In genomic region chr2L:2202018-2202852, dm6 we compare ENCODE assay signal across 1 fruit fly cellular context.
TF ChIP-seq lines count a peak whose summit lies in the region.

No protein-coding gene starts in this region.

TF ChIP-seq in whole organism, embryonic, 481 proteins besides CTCF, POLR2A, EP300 and RAD21 (continued from another document and continues in another):
- TF ChIP-seq sc (optimal IDR thresholded peaks at IDR 0.05; lab: Kevin White, UChicago) (no peak), sc (GFP tag; optimal IDR thresholded peaks at IDR 0.05; lab: Kevin White, UChicago) (peak; percentile 100), ap (GFP tag; IDR thresholded peaks at IDR 0.05; lab: Robert Waterston, UW) (peak; percentile 99), Max (GFP tag; optimal IDR thresholded peaks at IDR 0.05; lab: Kevin White, UChicago) (peak; percentile 98), ranshi (GFP tag; IDR thresholded peaks at IDR 0.05; lab: Robert Waterston, UW) (peak; percentile 98), wdn (GFP tag; IDR thresholded peaks at IDR 0.05; lab: Robert Waterston, UW) (peak; percentile 84; the same call in 1 of the 2 replicates), CG13123 (GFP tag; optimal IDR thresholded peaks at IDR 0.05; lab: Kevin White, UChicago) (peak; percentile 98), CG12659 (GFP tag; optimal IDR thresholded peaks at IDR 0.05; lab: Kevin White, UChicago) (peak; percentile 97), sob (GFP tag; IDR thresholded peaks at IDR 0.05; lab: Robert Waterston, UW) (peak; percentile 95), CG16813 (GFP tag; IDR thresholded peaks at IDR 0.05; lab: Robert Waterston, UW; ENCODE audit: partially characterized antibody) (peak; percentile 76), CG31441 (GFP tag; IDR thresholded peaks at IDR 0.05; lab: Robert Waterston, UW) (peak; percentile 99), pnt (GFP tag; optimal IDR thresholded peaks at IDR 0.05; lab: Kevin White, UChicago) (peak; percentile 98), CG14965 (GFP tag; optimal IDR thresholded peaks at IDR 0.05; lab: Kevin White, UChicago; ENCODE audit: borderline replicate concordance) (peak; percentile 85), Nf-YC (tag; optimal IDR thresholded peaks at IDR 0.05; lab: Kevin White, UChicago) (peak; percentile 74), CG32772 (GFP tag; IDR thresholded peaks at IDR 0.05; lab: Robert Waterston, UW) (peak; percentile 99), unc-4 (GFP tag; IDR thresholded peaks at IDR 0.05; lab: Robert Waterston, UW; ENCODE audit: partially characterized antibody) (no peak), CG4328 (GFP tag; optimal IDR thresholded peaks at IDR 0.05; lab: Kevin White, UChicago) (peak; percentile 89), CG6689 (GFP tag; IDR thresholded peaks at IDR 0.05; lab: Robert Waterston, UW) (peak; percentile 99), Sry-δ (GFP tag; optimal IDR thresholded peaks at IDR 0.05; lab: Kevin White, UChicago) (peak; percentile 74), Deaf1 (tag; optimal IDR thresholded peaks at IDR 0.05; lab: Kevin White, UChicago) (peak; percentile 80), gce (GFP tag; IDR thresholded peaks at IDR 0.05; lab: Robert Waterston, UW) (peak; percentile 100), wek (GFP tag; optimal IDR thresholded peaks at IDR 0.05; lab: Kevin White, UChicago) (peak; percentile 94), knrl (GFP tag; IDR thresholded peaks at IDR 0.05; lab: Robert Waterston, UW; ENCODE audit: partially characterized antibody) (peak; percentile 70; the same call in 2 of the 3 replicates), vfl (GFP tag; optimal IDR thresholded peaks at IDR 0.05; lab: Kevin White, UChicago) (peak; percentile 88), Nf-YA (GFP tag; IDR thresholded peaks at IDR 0.05; lab: Robert Waterston, UW) (peak; percentile 99), nerfin-2 (GFP tag; IDR thresholded peaks at IDR 0.05; lab: Robert Waterston, UW; ENCODE audit: partially characterized antibody) (peak; percentile 83), YL-1 (GFP tag; optimal IDR thresholded peaks at IDR 0.05; lab: Kevin White, UChicago) (peak; percentile 94), sima (GFP tag; optimal IDR thresholded peaks at IDR 0.05; lab: Kevin White, UChicago) (peak; percentile 90), zen2 (GFP tag; IDR thresholded peaks at IDR 0.05; lab: Robert Waterston, UW; ENCODE audit: partially characterized antibody) (peak; percentile 66), trh (GFP tag; optimal IDR thresholded peaks at IDR 0.05; lab: Kevin White, UChicago) (peak; percentile 97), HLH54F (GFP tag; optimal IDR thresholded peaks at IDR 0.05; lab: Kevin White, UChicago) (peak; percentile 89), CG12219 (GFP tag; optimal IDR thresholded peaks at IDR 0.05; lab: Kevin White, UChicago) (peak; percentile 99), Lhr (GFP tag; optimal IDR thresholded peaks at IDR 0.05; lab: Kevin White, UChicago) (peak; percentile 99), CG18262 (tag; optimal IDR thresholded peaks at IDR 0.05; lab: Kevin White, UChicago) (peak; percentile 100), CG2875 (GFP tag; optimal IDR thresholded peaks at IDR 0.05; lab: Kevin White, UChicago) (peak; percentile 100), Atf-2 (GFP tag; optimal IDR thresholded peaks at IDR 0.05; lab: Kevin White, UChicago) (peak; percentile 98), pros (GFP tag; optimal IDR thresholded peaks at IDR 0.05; lab: Kevin White, UChicago) (peak; percentile 77), CG12071 (GFP tag; optimal IDR thresholded peaks at IDR 0.05; lab: Kevin White, UChicago) (peak; percentile 97), twi (tag; optimal IDR thresholded peaks at IDR 0.05; lab: Kevin White, UChicago) (peak; percentile 97), dysf (GFP tag; IDR thresholded peaks at IDR 0.05; lab: Robert Waterston, UW) (peak; percentile 96), bcd (GFP tag; optimal IDR thresholded peaks at IDR 0.05; lab: Kevin White, UChicago) (peak; percentile 97), H2.0 (GFP tag; IDR thresholded peaks at IDR 0.05; lab: Robert Waterston, UW) (peak; percentile 99), CG10321 (GFP tag; IDR thresholded peaks at IDR 0.05; lab: Robert Waterston, UW) (peak; percentile 83), Blimp-1 (GFP tag; optimal IDR thresholded peaks at IDR 0.05; lab: Kevin White, UChicago) (peak; percentile 99), Hr3 (GFP tag; optimal IDR thresholded peaks at IDR 0.05; lab: Kevin White, UChicago) (peak; percentile 98), Doc2 (GFP tag; IDR thresholded peaks at IDR 0.05; lab: Robert Waterston, UW) (peak; percentile 86), run (tag; optimal IDR thresholded peaks at IDR 0.05; lab: Kevin White, UChicago) (peak; percentile 98), CG11456 (GFP tag; IDR thresholded peaks at IDR 0.05; lab: Robert Waterston, UW) (peak; percentile 89), Kr (GFP tag; optimal IDR thresholded peaks at IDR 0.05; lab: Kevin White, UChicago) (peak; percentile 89), Dref (GFP tag; IDR thresholded peaks at IDR 0.05; lab: Robert Waterston, UW) (no peak), Opbp (GFP tag; IDR thresholded peaks at IDR 0.05; lab: Robert Waterston, UW; ENCODE audit: partially characterized antibody) (peak; percentile 64; the same call in 2 of the 3 replicates), vvl (GFP tag; IDR thresholded peaks at IDR 0.05; lab: Robert Waterston, UW) (peak; percentile 100), bowl (GFP tag; IDR thresholded peaks at IDR 0.05; lab: Robert Waterston, UW) (peak; percentile 95), CG13775 (GFP tag; optimal IDR thresholded peaks at IDR 0.05; lab: Kevin White, UChicago) (peak; percentile 97), CG32532 (GFP tag; IDR thresholded peaks at IDR 0.05; lab: Robert Waterston, UW) (peak; percentile 85), Taf1 (GFP tag; IDR thresholded peaks at IDR 0.05; lab: Robert Waterston, UW) (peak; percentile 80), Fer1 (GFP tag; optimal IDR thresholded peaks at IDR 0.05; lab: Kevin White, UChicago) (peak; percentile 92), CG18011 (GFP tag; optimal IDR thresholded peaks at IDR 0.05; lab: Kevin White, UChicago) (peak; percentile 78), gsb (GFP tag; IDR thresholded peaks at IDR 0.05; lab: Robert Waterston, UW) (peak; percentile 79), CG9932 (GFP tag; IDR thresholded peaks at IDR 0.05; lab: Robert Waterston, UW) (no peak), CG4854 (GFP tag; optimal IDR thresholded peaks at IDR 0.05; lab: Kevin White, UChicago) (peak; percentile 96), toy (GFP tag; IDR thresholded peaks at IDR 0.05; lab: Robert Waterston, UW) (peak; percentile 92), Atf6 (GFP tag; IDR thresholded peaks at IDR 0.05; lab: Robert Waterston, UW) (peak; percentile 92), yki (optimal IDR thresholded peaks at IDR 0.05; lab: Kevin White, UChicago) (peak; percentile 62), Hmx (GFP tag; optimal IDR thresholded peaks at IDR 0.05; lab: Kevin White, UChicago) (peak; percentile 73), Antp (GFP tag; optimal IDR thresholded peaks at IDR 0.05; lab: Kevin White, UChicago) (peak; percentile 97), shn (GFP tag; optimal IDR thresholded peaks at IDR 0.05; lab: Kevin White, UChicago) (peak; percentile 95), Aef1 (GFP tag; IDR thresholded peaks at IDR 0.05; lab: Robert Waterston, UW) (peak; percentile 95), prd (optimal IDR thresholded peaks at IDR 0.05; lab: Kevin White, UChicago) (no peak), prd (GFP tag; IDR thresholded peaks at IDR 0.05; lab: Robert Waterston, UW) (peak; percentile 99), oc (tag; optimal IDR thresholded peaks at IDR 0.05; lab: Kevin White, UChicago) (peak; percentile 100), NK7.1 (GFP tag; optimal IDR thresholded peaks at IDR 0.05; lab: Kevin White, UChicago) (peak; percentile 96), ind (GFP tag; optimal IDR thresholded peaks at IDR 0.05; lab: Kevin White, UChicago) (peak; percentile 97), CG13287 (GFP tag; IDR thresholded peaks at IDR 0.05; lab: Robert Waterston, UW; ENCODE audit: partially characterized antibody) (no peak), CG17328 (GFP tag; IDR thresholded peaks at IDR 0.05; lab: Robert Waterston, UW) (peak; percentile 100), dimm (GFP tag; IDR thresholded peaks at IDR 0.05; lab: Robert Waterston, UW) (peak; percentile 99), salm (tag; optimal IDR thresholded peaks at IDR 0.05; lab: Kevin White, UChicago) (peak; percentile 99), otp (GFP tag; IDR thresholded peaks at IDR 0.05; lab: Robert Waterston, UW) (peak; percentile 99), ken (GFP tag; IDR thresholded peaks at IDR 0.05; lab: Robert Waterston, UW) (peak; percentile 99), MBD-R2 (GFP tag; IDR thresholded peaks at IDR 0.05; lab: Robert Waterston, UW) (peak; percentile 81), CG15696 (tag; optimal IDR thresholded peaks at IDR 0.05; lab: Kevin White, UChicago) (peak; percentile 99), her (GFP tag; optimal IDR thresholded peaks at IDR 0.05; lab: Kevin White, UChicago) (peak; percentile 92), br (optimal IDR thresholded peaks at IDR 0.05; lab: Kevin White, UChicago) (no peak), CG10147 (GFP tag; optimal IDR thresholded peaks at IDR 0.05; lab: Kevin White, UChicago) (peak; percentile 93), CG8765 (GFP tag; IDR thresholded peaks at IDR 0.05; lab: Robert Waterston, UW) (peak; percentile 99), CG34224 (GFP tag; IDR thresholded peaks at IDR 0.05; lab: Robert Waterston, UW; ENCODE audit: partially characterized antibody) (no peak), CG4424 (GFP tag; optimal IDR thresholded peaks at IDR 0.05; lab: Kevin White, UChicago) (peak; percentile 99), CG16779 (GFP tag; IDR thresholded peaks at IDR 0.05; lab: Robert Waterston, UW) (0 out of 2 replicates have a peak, but pooled peaks have one; percentile 35), CG6765 (GFP tag; optimal IDR thresholded peaks at IDR 0.05; lab: Kevin White, UChicago) (no peak), CG4617 (GFP tag; optimal IDR thresholded peaks at IDR 0.05; lab: Kevin White, UChicago; ENCODE audit: borderline replicate concordance) (peak; percentile 98), Scr (GFP tag; IDR thresholded peaks at IDR 0.05; lab: Robert Waterston, UW; ENCODE audit: partially characterized antibody) (peak; percentile 55; the same call in 1 of the 2 replicates), CG3407 (GFP tag; optimal IDR thresholded peaks at IDR 0.05; lab: Kevin White, UChicago) (peak; percentile 99), CG1647 (GFP tag; optimal IDR thresholded peaks at IDR 0.05; lab: Kevin White, UChicago) (peak; percentile 96), Ssrp (tag; optimal IDR thresholded peaks at IDR 0.05; lab: Kevin White, UChicago) (peak; percentile 99), danr (GFP tag; IDR thresholded peaks at IDR 0.05; lab: Robert Waterston, UW) (peak; percentile 96), lola (GFP tag; optimal IDR thresholded peaks at IDR 0.05; lab: Kevin White, UChicago) (peak in 1 of 3 experiments; percentile 100), crol (GFP tag; IDR thresholded peaks at IDR 0.05; lab: Robert Waterston, UW) (peak; percentile 98), Ets97D (GFP tag; optimal IDR thresholded peaks at IDR 0.05; lab: Kevin White, UChicago) (peak; percentile 92), CG2129 (GFP tag; IDR thresholded peaks at IDR 0.05; lab: Robert Waterston, UW; ENCODE audit: partially characterized antibody) (0 out of 2 replicates have a peak, but pooled peaks have one; percentile 33), NC2β (GFP tag; optimal IDR thresholded peaks at IDR 0.05; lab: Kevin White, UChicago) (peak; percentile 99), tll (GFP tag; optimal IDR thresholded peaks at IDR 0.05; lab: Kevin White, UChicago) (peak in 1 of 2 experiments; percentile 90), z (GFP tag; IDR thresholded peaks at IDR 0.05; lab: Robert Waterston, UW) (peak; percentile 87), en (GFP tag; optimal IDR thresholded peaks at IDR 0.05; lab: Kevin White, UChicago) (peak; percentile 97), al (GFP tag; IDR thresholded peaks at IDR 0.05; lab: Robert Waterston, UW) (peak; percentile 60), CG18619 (GFP tag; optimal IDR thresholded peaks at IDR 0.05; lab: Kevin White, UChicago) (peak; percentile 95), lmd (GFP tag; IDR thresholded peaks at IDR 0.05; lab: Robert Waterston, UW) (peak; percentile 98), wor (GFP tag; IDR thresholded peaks at IDR 0.05; lab: Robert Waterston, UW) (peak; percentile 99), CG34422 (GFP tag; IDR thresholded peaks at IDR 0.05; lab: Robert Waterston, UW) (peak; percentile 99), CG11093 (GFP tag; IDR thresholded peaks at IDR 0.05; lab: Robert Waterston, UW) (peak; percentile 99), CG4404 (GFP tag; IDR thresholded peaks at IDR 0.05; lab: Robert Waterston, UW) (peak; percentile 99), tx (GFP tag; optimal IDR thresholded peaks at IDR 0.05; lab: Kevin White, UChicago) (peak; percentile 97), CG32767 (GFP tag; IDR thresholded peaks at IDR 0.05; lab: Robert Waterston, UW) (peak; percentile 99), CG4707 (GFP tag; optimal IDR thresholded peaks at IDR 0.05; lab: Kevin White, UChicago) (peak; percentile 98), row (GFP tag; IDR thresholded peaks at IDR 0.05; lab: Robert Waterston, UW) (peak; percentile 98), sr (GFP tag; IDR thresholded peaks at IDR 0.05; lab: Robert Waterston, UW) (peak; percentile 95), fru (optimal IDR thresholded peaks at IDR 0.05; lab: Kevin White, UChicago) (no peak), CG30431 (GFP tag; optimal IDR thresholded peaks at IDR 0.05; lab: Kevin White, UChicago) (peak; percentile 97), da (GFP tag; optimal IDR thresholded peaks at IDR 0.05; lab: Kevin White, UChicago) (peak; percentile 95), CG5180 (GFP tag; optimal IDR thresholded peaks at IDR 0.05; lab: Kevin White, UChicago) (peak; percentile 91), CG14860 (GFP tag; IDR thresholded peaks at IDR 0.05; lab: Robert Waterston, UW; ENCODE audit: partially characterized antibody) (peak; percentile 85), mld (GFP tag; IDR thresholded peaks at IDR 0.05; lab: Robert Waterston, UW; ENCODE audit: partially characterized antibody) (peak; percentile 72; the same call in 2 of the 3 replicates), sna (GFP tag; IDR thresholded peaks at IDR 0.05; lab: Robert Waterston, UW; ENCODE audit: partially characterized antibody) (peak; percentile 80), CG1529 (GFP tag; optimal IDR thresholded peaks at IDR 0.05; lab: Kevin White, UChicago) (peak; percentile 100), ewg (GFP tag; optimal IDR thresholded peaks at IDR 0.05; lab: Kevin White, UChicago) (peak; percentile 99), ems (GFP tag; optimal IDR thresholded peaks at IDR 0.05; lab: Kevin White, UChicago) (peak; percentile 98), pan (optimal IDR thresholded peaks at IDR 0.05; lab: Kevin White, UChicago) (no peak), pan (GFP tag; optimal IDR thresholded peaks at IDR 0.05 in 1 of 2, IDR thresholded peaks at IDR 0.05 in 1 of 2) (peak in 1 of 2 experiments; percentile 99), HmgZ (tag; optimal IDR thresholded peaks at IDR 0.05; lab: Kevin White, UChicago) (peak; percentile 96)
